Worm (Caenorhabditis elegans) whole organism, L1 larva: ENCODE data around the gene srh-222.

Experiments
- C04F5.9 ChIP-seq: sonication (generic microtip); optimal IDR thresholded peaks from 2 replicates; lab custom pipeline; 2016; ENCODE audit warnings: missing genetic modification characterization, missing compliant biosample characterization
- Y116A8C.19 ChIP-seq: sonication (generic microtip); optimal IDR thresholded peaks from 2 replicates; lab custom pipeline; 2016; ENCODE audit warnings: missing compliant biosample characterization, missing genetic modification characterization, borderline replicate concordance
- aha-1 ChIP-seq: fragments of 150-350 bp; optimal IDR thresholded peaks from 2 replicates; lab custom pipeline; 2014; ENCODE audit warnings: missing biosample characterization, missing genetic modification characterization
- alr-1 ChIP-seq: fragments of 200-800 bp; sonication (Bioruptor generic); optimal IDR thresholded peaks from 2 replicates; lab custom pipeline; 2018; ENCODE audit warnings: borderline replicate concordance, mild to moderate bottlenecking, missing genetic modification characterization, missing compliant biosample characterization
- aly-2 ChIP-seq: fragments of 150-350 bp; optimal IDR thresholded peaks from 2 replicates; lab custom pipeline; 2014; ENCODE audit warnings: missing biosample characterization, missing genetic modification characterization
- ceh-82 ChIP-seq, 3 experiments: fragments of 150-350 bp in 1 of 3; sonication (generic microtip) in 2 of 3; optimal IDR thresholded peaks; 2 replicates each; lab custom pipeline; 2014 to 2017; ENCODE audit warnings: missing biosample characterization in 3 of 3, missing genetic modification characterization in 3 of 3
- ceh-88 ChIP-seq: fragments of 200-800 bp; sonication (Bioruptor generic); IDR thresholded peaks from 2 replicates; pipeline ENCODE4 v1.3.6; 2022; ENCODE audit warnings: missing genetic modification characterization, missing compliant biosample characterization
- ceh-90 ChIP-seq: sonication (generic microtip); optimal IDR thresholded peaks from 2 replicates; lab custom pipeline; 2016; ENCODE audit warnings: missing genetic modification characterization, missing compliant biosample characterization
- egl-13 ChIP-seq: sonication (generic microtip); optimal IDR thresholded peaks from 2 replicates; lab custom pipeline; 2016; ENCODE audit warnings: missing genotype, missing genetic modification reagents, missing genetic modification characterization, missing compliant biosample characterization
- elt-2 ChIP-seq: sonication (generic microtip); optimal IDR thresholded peaks from 2 replicates; lab custom pipeline; 2016; ENCODE audit warnings: missing genetic modification characterization, mild to moderate bottlenecking, inconsistent platforms, missing compliant biosample characterization, missing genetic modification reagents
- ets-5 ChIP-seq: fragments of 200-800 bp; sonication (Bioruptor generic); IDR thresholded peaks from 2 replicates; pipeline ENCODE4 v1.3.6; 2022; ENCODE audit warnings: missing genetic modification characterization, missing compliant biosample characterization
- fkh-4 ChIP-seq: sonication (generic microtip); optimal IDR thresholded peaks from 2 replicates; lab custom pipeline; 2016; ENCODE audit warnings: missing compliant biosample characterization, missing genetic modification characterization, borderline replicate concordance
- grh-1 ChIP-seq: fragments of 200-800 bp; sonication (Bioruptor generic); IDR thresholded peaks from 2 replicates; pipeline ENCODE4 v1.3.6; 2022; ENCODE audit warnings: missing genetic modification reagents, missing genetic modification characterization, missing compliant biosample characterization
- hlh-17 ChIP-seq: fragments of 200-800 bp; sonication (Bioruptor generic); optimal IDR thresholded peaks from 2 replicates; lab custom pipeline; 2018; ENCODE audit warnings: missing genetic modification characterization, mild to moderate bottlenecking, missing compliant biosample characterization, moderate library complexity, borderline replicate concordance
- hpl-2 ChIP-seq: fragments of 150-350 bp; optimal IDR thresholded peaks from 2 replicates; lab custom pipeline; 2014; ENCODE audit warnings: missing biosample characterization, missing genetic modification reagents, missing genetic modification characterization
- irx-1 ChIP-seq: sonication (generic microtip); optimal IDR thresholded peaks from 2 replicates; lab custom pipeline; 2016; ENCODE audit warnings: missing genetic modification characterization, missing compliant biosample characterization
- jun-1 ChIP-seq: fragments of 150-350 bp; optimal IDR thresholded peaks from 2 replicates; lab custom pipeline; 2014; ENCODE audit warnings: missing biosample characterization, missing genetic modification reagents, missing genetic modification characterization
- lin-35 ChIP-seq, 2 experiments: fragments of 150-350 bp; optimal IDR thresholded peaks; 2 replicates each; lab custom pipeline; 2014; ENCODE audit warnings: missing biosample characterization in 2 of 2, missing genetic modification characterization in 2 of 2, missing genetic modification reagents in 2 of 2
- lin-39 ChIP-seq: fragments of 150-350 bp; optimal IDR thresholded peaks from 2 replicates; lab custom pipeline; 2014; ENCODE audit warnings: missing biosample characterization, missing genetic modification reagents, missing genetic modification characterization
- mdl-1 ChIP-seq, 2 experiments: fragments of 150-350 bp; optimal IDR thresholded peaks; 2 replicates each; lab custom pipeline; 2014 to 2017; ENCODE audit warnings: missing biosample characterization in 2 of 2, missing genetic modification characterization in 2 of 2, inconsistent platforms in 1 of 2
- nhr-12 ChIP-seq: sonication (generic microtip); optimal IDR thresholded peaks from 2 replicates; lab custom pipeline; 2017; ENCODE audit warnings: missing biosample characterization, missing genetic modification characterization
- nhr-20 ChIP-seq: sonication (generic microtip); optimal IDR thresholded peaks from 2 replicates; lab custom pipeline; 2016; ENCODE audit warnings: mild to moderate bottlenecking, missing genetic modification characterization, missing compliant biosample characterization
- nhr-237 ChIP-seq: fragments of 150-350 bp; optimal IDR thresholded peaks from 2 replicates; lab custom pipeline; 2014; ENCODE audit warnings: missing biosample characterization, missing genetic modification characterization
- nhr-28 ChIP-seq: fragments of 150-350 bp; optimal IDR thresholded peaks from 2 replicates; lab custom pipeline; 2014; ENCODE audit warnings: missing biosample characterization, missing genetic modification characterization
- nhr-71 ChIP-seq: sonication (generic microtip); optimal IDR thresholded peaks from 2 replicates; lab custom pipeline; 2016; ENCODE audit warnings: mild to moderate bottlenecking, missing genetic modification characterization, moderate library complexity, missing compliant biosample characterization
- nhr-76 ChIP-seq: sonication (generic microtip); optimal IDR thresholded peaks from 2 replicates; lab custom pipeline; 2017; ENCODE audit warnings: missing biosample characterization, missing genetic modification characterization
- nhr-77 ChIP-seq: fragments of 150-350 bp; optimal IDR thresholded peaks from 2 replicates; lab custom pipeline; 2014; ENCODE audit warnings: missing biosample characterization, missing genetic modification characterization
- nhr-90 ChIP-seq: sonication (generic microtip); optimal IDR thresholded peaks from 2 replicates; lab custom pipeline; 2016; ENCODE audit warnings: mild to moderate bottlenecking, missing genetic modification characterization, missing compliant biosample characterization; ENCODE audit not compliant: poor library complexity
- pqm-1 ChIP-seq: sonication (generic microtip); optimal IDR thresholded peaks from 3 replicates; lab custom pipeline; 2017; ENCODE audit warnings: missing biosample characterization, missing genetic modification characterization
- snu-23 ChIP-seq: sonication (generic microtip); optimal IDR thresholded peaks from 2 replicates; lab custom pipeline; 2016; ENCODE audit warnings: missing genetic modification characterization, missing compliant biosample characterization
- sox-4 ChIP-seq: sonication (generic microtip); optimal IDR thresholded peaks from 2 replicates; lab custom pipeline; 2016; ENCODE audit warnings: missing genetic modification characterization, missing compliant biosample characterization
- sup-37 ChIP-seq: fragments of 200-800 bp; sonication (Bioruptor generic); optimal IDR thresholded peaks from 2 replicates; lab custom pipeline; 2018; ENCODE audit warnings: mild to moderate bottlenecking, missing genetic modification characterization, missing compliant biosample characterization
- tlp-1 ChIP-seq: fragments of 150-350 bp; optimal IDR thresholded peaks from 2 replicates; lab custom pipeline; 2014; ENCODE audit warnings: missing biosample characterization, missing genetic modification characterization
- unc-30 ChIP-seq: sonication (generic microtip); optimal IDR thresholded peaks from 2 replicates; lab custom pipeline; 2017; ENCODE audit warnings: missing biosample characterization, missing genetic modification characterization
- unc-62 ChIP-seq: fragments of 150-350 bp; optimal IDR thresholded peaks from 2 replicates; lab custom pipeline; 2014; ENCODE audit warnings: missing biosample characterization, missing genetic modification reagents, missing genetic modification characterization
- unc-86 ChIP-seq: sonication (generic microtip); optimal IDR thresholded peaks from 2 replicates; lab custom pipeline; 2016; ENCODE audit warnings: missing genetic modification characterization, missing compliant biosample characterization
- vab-15 ChIP-seq: sonication (generic microtip); optimal IDR thresholded peaks from 2 replicates; lab custom pipeline; 2017; ENCODE audit warnings: missing genotype, mild to moderate bottlenecking, missing genetic modification characterization, missing compliant biosample characterization
- zag-1 ChIP-seq: fragments of 150-350 bp; optimal IDR thresholded peaks from 2 replicates; lab custom pipeline; 2014; ENCODE audit warnings: missing biosample characterization, missing genetic modification characterization
- zip-4 ChIP-seq: fragments of 200-800 bp; sonication (Bioruptor generic); optimal IDR thresholded peaks from 2 replicates; lab custom pipeline; 2018; ENCODE audit warnings: mild to moderate bottlenecking, missing genetic modification characterization, moderate library complexity, missing compliant biosample characterization

srh-222 gene

DNA sequence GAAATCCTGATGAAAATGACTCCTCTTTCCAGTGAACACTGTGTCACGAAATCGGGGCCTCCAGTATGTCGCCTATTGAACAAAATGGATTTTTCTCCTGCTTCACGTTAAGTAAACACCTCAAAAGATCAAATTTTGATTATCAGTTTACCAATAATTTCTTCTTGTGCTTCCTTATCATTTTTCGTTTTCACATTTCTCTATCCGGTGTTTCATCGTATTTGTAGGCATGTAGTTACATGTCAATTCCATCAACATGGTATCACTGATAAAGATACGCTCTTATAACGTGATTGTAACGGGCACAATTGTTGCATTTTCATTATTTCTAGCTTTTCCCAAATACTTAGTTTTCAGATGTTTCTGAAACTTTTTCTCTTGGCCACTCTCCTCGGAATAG, 35.2 kb upstream of the srh-222 start, which contains the start of gene clec-72:
clec-72 (plus strand) TSS at position 358 of the 400 bp plus-strand sequence.
- TF ChIP-seq sup-37 (GFP tag; lab: Kevin White, UChicago) = no peak
- no peak for TF ChIP-seq unc-86
- no peak for TF ChIP-seq hlh-17 (GFP tag; lab: Kevin White, UChicago)
- TF ChIP-seq lin-39 = no peak
- no peak for TF ChIP-seq ets-5
- TF ChIP-seq pqm-1 (tag; lab: Kevin White, UChicago) = peak; percentile 78
- TF ChIP-seq hpl-2 (GFP tag; lab: Kevin White, UChicago) = no peak
- no peak for TF ChIP-seq unc-62 (GFP tag; lab: Kevin White, UChicago)
- no peak for TF ChIP-seq sox-4
- TF ChIP-seq nhr-20 (tag; lab: Kevin White, UChicago) = peak; percentile 13
- no peak for TF ChIP-seq nhr-77 (tag; lab: Kevin White, UChicago)
- no peak for TF ChIP-seq nhr-12 (tag; lab: Kevin White, UChicago)
- TF ChIP-seq nhr-28 (tag; lab: Kevin White, UChicago) = no peak
- TF ChIP-seq zag-1 (tag; lab: Kevin White, UChicago) = no peak
- no peak for TF ChIP-seq ceh-90 (tag; lab: Kevin White, UChicago)
- TF ChIP-seq ceh-82 (tag; optimal IDR thresholded peaks at IDR 0.05; lab: Kevin White, UChicago) = no peak
- TF ChIP-seq snu-23 (GFP tag; lab: Kevin White, UChicago) = no peak
- peak in 1 of 2 experiments; percentile 10 for TF ChIP-seq lin-35 (GFP tag; optimal IDR thresholded peaks at IDR 0.05; lab: Kevin White, UChicago)
- no peak for TF ChIP-seq zip-4 (GFP tag; lab: Kevin White, UChicago)
- TF ChIP-seq jun-1 (tag; lab: Kevin White, UChicago) = peak; percentile 78
- no peak for TF ChIP-seq nhr-76 (tag; lab: Kevin White, UChicago)
- no peak for TF ChIP-seq aly-2 (tag; lab: Kevin White, UChicago)
- peak; percentile 98 for TF ChIP-seq elt-2

DNA sequence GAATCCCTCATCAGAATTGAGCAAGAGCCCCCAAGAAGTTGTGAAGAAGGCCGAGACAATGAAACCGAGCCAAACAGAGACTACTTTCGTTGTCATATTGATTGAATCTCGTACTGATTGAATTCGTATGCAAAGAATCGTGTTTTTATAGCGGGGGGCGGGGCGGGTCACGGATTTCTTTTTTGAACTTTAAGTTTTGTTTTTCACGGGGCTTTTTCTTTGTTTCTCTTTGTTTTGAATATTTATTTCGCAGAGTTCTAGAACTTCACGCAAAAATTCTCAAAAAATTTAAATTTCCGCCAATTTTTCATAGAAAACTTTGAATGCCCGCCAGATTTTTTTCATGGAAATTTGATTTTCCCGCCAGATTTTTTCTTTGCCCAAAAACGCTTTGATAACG, 23.5 kb upstream of the srh-222 start, which contains the start of gene clec-73:
clec-73 (minus strand) TSS at position 101 of the 400 bp plus-strand sequence.
- TF ChIP-seq grh-1 (GFP tag; lab: Robert Waterston, UW) (no peak), Y116A8C.19 (no peak), lin-39 (no peak), alr-1 (tag; lab: Kevin White, UChicago) (no peak), vab-15 (tag; lab: Kevin White, UChicago) (no peak), ceh-90 (tag; lab: Kevin White, UChicago) (no peak), nhr-77 (tag; lab: Kevin White, UChicago) (no peak), aha-1 (no peak), pqm-1 (tag; lab: Kevin White, UChicago) (no peak), mdl-1 (tag; optimal IDR thresholded peaks at IDR 0.05; lab: Kevin White, UChicago) (no peak), nhr-71 (tag; lab: Kevin White, UChicago) (no peak), ceh-88 (no peak), lin-35 (GFP tag; optimal IDR thresholded peaks at IDR 0.05; lab: Kevin White, UChicago) (no peak), nhr-90 (tag; lab: Kevin White, UChicago) (no peak), fkh-4 (tag; lab: Kevin White, UChicago) (no peak), zag-1 (tag; lab: Kevin White, UChicago) (no peak), tlp-1 (no peak), egl-13 (tag; lab: Kevin White, UChicago) (no peak)

DNA sequence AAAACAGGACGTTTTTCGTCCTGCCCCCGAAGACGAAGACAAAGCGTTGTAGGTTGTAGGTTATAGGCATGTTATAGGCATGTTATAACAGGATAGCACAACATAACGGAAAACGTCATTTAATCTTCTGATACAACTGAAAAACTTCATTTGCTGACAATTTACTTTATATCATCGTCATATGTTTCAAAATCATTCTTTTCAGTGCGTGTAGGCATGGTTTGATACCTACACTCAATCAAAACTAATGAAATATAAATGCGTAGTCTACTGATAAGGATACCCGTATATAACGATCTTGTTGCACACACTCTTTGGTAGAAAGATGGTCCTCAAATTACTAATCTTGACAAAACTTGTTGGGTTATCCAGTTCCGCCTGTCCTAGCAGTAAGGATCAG, 22.9 kb upstream of the srh-222 start, which contains the start of gene clec-74:
clec-74 (plus strand) TSS at position 301 of the 400 bp plus-strand sequence.
- no peak for TF ChIP-seq aly-2 (tag; lab: Kevin White, UChicago)
- TF ChIP-seq nhr-90 (tag; lab: Kevin White, UChicago) = no peak
- no peak for TF ChIP-seq aha-1
- no peak for TF ChIP-seq unc-62 (GFP tag; lab: Kevin White, UChicago)
- TF ChIP-seq sox-4 = no peak
- TF ChIP-seq C04F5.9 (tag; lab: Kevin White, UChicago) = no peak
- no peak for TF ChIP-seq unc-30 (tag; lab: Kevin White, UChicago)
- TF ChIP-seq irx-1 (tag; lab: Kevin White, UChicago) = no peak
- TF ChIP-seq nhr-237 (tag; lab: Kevin White, UChicago) = no peak
